Worm (Caenorhabditis elegans) whole organism, L3 larva: Measurements from ENCODE around the gene F56D2.3.

Source experiments
- ama-1 ChIP-seq: fragments of 150-350 bp; optimal IDR thresholded peaks from 2 replicates; lab custom pipeline; 2018
- ceh-16 ChIP-seq: sonication (generic microtip); optimal IDR thresholded peaks from 2 replicates; lab custom pipeline; 2017; ENCODE audit warnings: missing biosample characterization, missing genetic modification characterization
- ceh-82 ChIP-seq: fragments of 150-350 bp; optimal IDR thresholded peaks from 2 replicates; lab custom pipeline; 2014; ENCODE audit warnings: missing biosample characterization, missing genetic modification characterization
- ceh-9 ChIP-seq: sonication (generic microtip); optimal IDR thresholded peaks from 2 replicates; lab custom pipeline; 2018; ENCODE audit warnings: missing biosample characterization, missing genetic modification characterization
- lin-15B ChIP-seq: fragments of 150-350 bp; optimal IDR thresholded peaks from 2 replicates; lab custom pipeline; 2014; ENCODE audit warnings: missing biosample characterization, missing genetic modification characterization
- lin-39 ChIP-seq: fragments of 150-350 bp; optimal IDR thresholded peaks from 2 replicates; lab custom pipeline; 2018; ENCODE audit warnings: missing biosample characterization, missing genetic modification reagents, missing genetic modification characterization
- mdl-1 ChIP-seq: fragments of 150-350 bp; optimal IDR thresholded peaks from 2 replicates; lab custom pipeline; 2014; ENCODE audit warnings: missing biosample characterization, missing genetic modification characterization
- nhr-11 ChIP-seq: fragments of 150-350 bp; optimal IDR thresholded peaks from 2 replicates; lab custom pipeline; 2014; ENCODE audit warnings: missing biosample characterization, missing genetic modification characterization
- nhr-12 ChIP-seq: fragments of 150-350 bp; optimal IDR thresholded peaks from 2 replicates; lab custom pipeline; 2014; ENCODE audit warnings: missing biosample characterization, missing genetic modification characterization
- nhr-77 ChIP-seq: fragments of 150-350 bp; optimal IDR thresholded peaks from 2 replicates; lab custom pipeline; 2014; ENCODE audit warnings: missing biosample characterization, missing genetic modification characterization
- skn-1 ChIP-seq: fragments of 150-350 bp; optimal IDR thresholded peaks from 2 replicates; lab custom pipeline; 2014; ENCODE audit warnings: missing biosample characterization, missing genetic modification characterization
- unc-62 ChIP-seq: fragments of 150-350 bp; sonication (generic microtip); optimal IDR thresholded peaks from 4 replicates; lab custom pipeline; 2014; ENCODE audit warnings: missing biosample characterization, missing genetic modification reagents, missing genetic modification characterization

DNA sequence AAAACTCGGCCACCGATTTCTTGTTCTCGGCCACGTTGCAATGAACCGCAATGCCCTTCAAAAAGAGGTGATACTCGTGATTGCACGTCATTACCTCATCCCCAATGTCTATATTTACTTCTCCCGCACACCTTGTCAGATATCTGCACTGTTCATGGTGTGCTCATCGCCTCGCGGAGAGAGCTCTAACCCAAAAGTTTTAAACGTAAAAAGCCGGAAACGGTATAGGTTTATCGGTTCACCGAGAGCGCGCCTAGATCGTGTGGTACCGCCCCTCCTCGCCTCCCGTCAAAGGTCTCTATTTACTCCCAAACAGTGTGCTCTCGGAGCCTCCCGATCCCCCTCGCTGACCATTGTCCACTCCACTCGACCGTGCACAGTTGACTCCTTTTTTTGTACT lies at the start of gene F56D2.3:
- TF ChIP-seq ceh-16 (tag; lab: Kevin White, UChicago) (no peak), lin-39 (tag; lab: Kevin White, UChicago) (no peak), skn-1 (tag; lab: Kevin White, UChicago) (no peak), unc-62 (GFP tag; lab: Kevin White, UChicago) (no peak), nhr-12 (no peak), nhr-77 (no peak), ceh-9 (tag; lab: Kevin White, UChicago) (no peak), nhr-11 (tag; lab: Kevin White, UChicago) (no peak), ceh-82 (tag; lab: Kevin White, UChicago) (no peak), mdl-1 (tag; lab: Kevin White, UChicago) (no peak), lin-15B (tag; lab: Kevin White, UChicago) (no peak), ama-1 (lab: Kevin White, UChicago) (no peak)
